Fruit fly (Drosophila melanogaster): ENCODE data around the gene CG46458.

The CG46458 gene

DNA sequence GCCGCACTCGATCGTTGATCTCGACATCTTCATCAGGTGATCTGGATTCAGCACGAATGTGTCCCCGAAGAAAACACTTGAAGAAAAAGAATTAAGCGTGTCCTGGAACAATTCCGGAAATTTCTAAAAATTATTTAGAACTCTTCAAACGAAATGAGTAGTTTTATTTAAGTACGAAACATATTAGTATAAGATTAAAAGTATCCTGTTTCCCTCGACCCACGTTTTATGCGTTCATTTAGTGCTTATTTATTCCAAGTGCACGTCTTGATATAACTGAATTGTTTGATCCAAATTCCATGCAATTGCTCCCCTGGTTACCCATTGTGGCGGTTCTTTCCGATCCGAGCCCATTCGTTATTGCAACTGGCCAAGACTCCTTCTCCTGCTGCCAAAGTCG lies 18.5 kb downstream of the CG46458 start:
- TF ChIP-seq fru (GFP tag; optimal IDR thresholded peaks at IDR 0.05) (peak; percentile 64), psq (GFP tag; optimal IDR thresholded peaks at IDR 0.05) (peak; percentile 24), Hr78 (GFP tag; optimal IDR thresholded peaks at IDR 0.05) (no peak), usp (GFP tag; optimal IDR thresholded peaks at IDR 0.05) (no peak), br (GFP tag; optimal IDR thresholded peaks at IDR 0.05) (peak; percentile 22), Vsx2 (GFP tag; optimal IDR thresholded peaks at IDR 0.05; ENCODE audit: partially characterized antibody) (no peak), HLH106 (tag; optimal IDR thresholded peaks at IDR 0.05) (peak; percentile 48), OdsH (GFP tag; optimal IDR thresholded peaks at IDR 0.05) (peak; percentile 43), h (GFP tag; optimal IDR thresholded peaks at IDR 0.05) (peak; percentile 61), foxo (GFP tag; optimal IDR thresholded peaks at IDR 0.05) (peak in 1 of 2 experiments; percentile 45), Hnf4 (GFP tag; optimal IDR thresholded peaks at IDR 0.05) (peak; percentile 0), Sp1 (GFP tag; optimal IDR thresholded peaks at IDR 0.05) (peak; percentile 18), Rel (GFP tag; optimal IDR thresholded peaks at IDR 0.05) (no peak), Rel (tag; optimal IDR thresholded peaks at IDR 0.05) (no peak), rgr (GFP tag; optimal IDR thresholded peaks at IDR 0.05) (peak; percentile 34), woc (GFP tag; optimal IDR thresholded peaks at IDR 0.05) (peak; percentile 25)

- TF ChIP-seq brk (GFP tag; optimal IDR thresholded peaks at IDR 0.05) (no peak), GATAd (GFP tag; optimal IDR thresholded peaks at IDR 0.05) (no peak)
Measured at dm6 chr3R:6937731-6938130, 20.4 kb downstream of the CG46458 start.

dm6 chr3R:6935810-6936549 lies 22.2 kb downstream of the CG46458 start:
- peak; percentile 87 for TF ChIP-seq Sp1 (GFP tag; optimal IDR thresholded peaks at IDR 0.05)
- TF ChIP-seq Myc (optimal IDR thresholded peaks at IDR 0.05) = no peak
- peak; percentile 64 for TF ChIP-seq brk (GFP tag; optimal IDR thresholded peaks at IDR 0.05)
- TF ChIP-seq HLH106 (tag; optimal IDR thresholded peaks at IDR 0.05) = peak; percentile 86
- no peak for TF ChIP-seq lola (GFP tag; optimal IDR thresholded peaks at IDR 0.05)
- TF ChIP-seq psq (GFP tag; optimal IDR thresholded peaks at IDR 0.05) = no peak
- TF ChIP-seq pan (optimal IDR thresholded peaks at IDR 0.05) = no peak
- TF ChIP-seq tai (GFP tag; optimal IDR thresholded peaks at IDR 0.05) = peak; percentile 68
- peak; percentile 82 for TF ChIP-seq ey (GFP tag; optimal IDR thresholded peaks at IDR 0.05)
- no peak for TF ChIP-seq Mio (GFP tag; optimal IDR thresholded peaks at IDR 0.05)
- TF ChIP-seq OdsH (GFP tag; optimal IDR thresholded peaks at IDR 0.05) = peak; percentile 84
- TF ChIP-seq GATAd (GFP tag; optimal IDR thresholded peaks at IDR 0.05) = no peak
- peak; percentile 37 for TF ChIP-seq sage (GFP tag; optimal IDR thresholded peaks at IDR 0.05)
- no peak for TF ChIP-seq Hr78 (GFP tag; optimal IDR thresholded peaks at IDR 0.05)
- no peak for TF ChIP-seq N (GFP tag; optimal IDR thresholded peaks at IDR 0.05)
- peak; percentile 85 for TF ChIP-seq fru (GFP tag; optimal IDR thresholded peaks at IDR 0.05)
- TF ChIP-seq woc (GFP tag; optimal IDR thresholded peaks at IDR 0.05) = peak; percentile 74
- TF ChIP-seq CG32264 (GFP tag; optimal IDR thresholded peaks at IDR 0.05) = peak; percentile 52
- no peak for TF ChIP-seq Dfd (GFP tag; optimal IDR thresholded peaks at IDR 0.05)
- peak; percentile 20 for TF ChIP-seq sv (GFP tag; optimal IDR thresholded peaks at IDR 0.05)
- TF ChIP-seq Hnf4 (GFP tag; optimal IDR thresholded peaks at IDR 0.05) = peak; percentile 71
- no peak for TF ChIP-seq Vsx2 (GFP tag; optimal IDR thresholded peaks at IDR 0.05; ENCODE audit: partially characterized antibody)
- TF ChIP-seq Jra (GFP tag; optimal IDR thresholded peaks at IDR 0.05) = peak; percentile 41
- TF ChIP-seq CG9705 (GFP tag; optimal IDR thresholded peaks at IDR 0.05) = peak; percentile 68
- TF ChIP-seq Hr83 (GFP tag; optimal IDR thresholded peaks at IDR 0.05; ENCODE audit: poor library complexity, severe bottlenecking) = no peak
- TF ChIP-seq h (GFP tag; optimal IDR thresholded peaks at IDR 0.05) = peak; percentile 85
- no peak for TF ChIP-seq dsf (GFP tag; optimal IDR thresholded peaks at IDR 0.05; ENCODE audit: borderline replicate concordance)
- peak in 1 of 2 experiments; percentile 87 for TF ChIP-seq foxo (GFP tag; optimal IDR thresholded peaks at IDR 0.05)
- no peak for TF ChIP-seq usp (GFP tag; optimal IDR thresholded peaks at IDR 0.05)
- no peak for TF ChIP-seq Abd-B (GFP tag; optimal IDR thresholded peaks at IDR 0.05)
- no peak for TF ChIP-seq jim (GFP tag; optimal IDR thresholded peaks at IDR 0.05)
- TF ChIP-seq Rel (GFP tag; optimal IDR thresholded peaks at IDR 0.05) = peak; percentile 29
- peak; percentile 50 for TF ChIP-seq Rel (tag; optimal IDR thresholded peaks at IDR 0.05)
- peak; percentile 56 for TF ChIP-seq dmrt93B (GFP tag; optimal IDR thresholded peaks at IDR 0.05)
- peak; percentile 81 for TF ChIP-seq rgr (GFP tag; optimal IDR thresholded peaks at IDR 0.05)
- peak; percentile 54 for TF ChIP-seq CrebA (GFP tag; optimal IDR thresholded peaks at IDR 0.05; ENCODE audit: borderline replicate concordance)
- peak; percentile 76 for TF ChIP-seq br (GFP tag; optimal IDR thresholded peaks at IDR 0.05)

Data from whole organism, wandering third instar larva.